Worm (Caenorhabditis elegans): ENCODE measurements around the gene srz-23.

Gene srz-23

ce11 chrIV:3491477-3491876 lies 38.1 kb downstream of the srz-23 start, which contains the start of gene srz-78:
TSS of gene srz-78 (plus strand) at chrIV:3491777.
- TF ChIP-seq F13C5.2 (tag; optimal IDR thresholded peaks at IDR 0.05) (no peak), pes-1 (GFP tag; IDR thresholded peaks at IDR 0.05) (no peak), ets-7 (tag; optimal IDR thresholded peaks at IDR 0.05) (no peak), hmbx-1 (tag; optimal IDR thresholded peaks at IDR 0.05) (no peak)

- TF ChIP-seq hnd-1 (tag; optimal IDR thresholded peaks at IDR 0.05) (no peak), hmg-4 (GFP tag; optimal IDR thresholded peaks at IDR 0.05) (no peak), tbx-11 (GFP tag; IDR thresholded peaks at IDR 0.05) (no peak), ets-7 (tag; optimal IDR thresholded peaks at IDR 0.05) (no peak), scrt-1 (GFP tag; IDR thresholded peaks at IDR 0.05) (no peak), tbx-37 (GFP tag; conservative IDR thresholded peaks at IDR 0.05) (no peak), tra-4 (tag; optimal IDR thresholded peaks at IDR 0.05) (no peak), ama-1 (optimal IDR thresholded peaks at IDR 0.05) (no peak), pes-1 (GFP tag; IDR thresholded peaks at IDR 0.05) (no peak), flt-1 (GFP tag; IDR thresholded peaks at IDR 0.05) (no peak), sea-1 (GFP tag; conservative IDR thresholded peaks at IDR 0.05) (no peak), B0310.2 (tag; optimal IDR thresholded peaks at IDR 0.05) (no peak), ceh-36 (tag; optimal IDR thresholded peaks at IDR 0.05) (no peak), ceh-13 (GFP tag; optimal IDR thresholded peaks at IDR 0.05) (no peak), hmbx-1 (tag; optimal IDR thresholded peaks at IDR 0.05) (no peak), F13C5.2 (tag; optimal IDR thresholded peaks at IDR 0.05) (no peak), aly-1 (tag; optimal IDR thresholded peaks at IDR 0.05) (no peak)
These were observed 39.9 kb downstream of the srz-23 start, which contains the start of gene srz-79 for ce11 chrIV:3493310-3493709. TSS of gene srz-79 (plus strand) at chrIV:3493610.

- no peak for TF ChIP-seq scrt-1 (GFP tag; IDR thresholded peaks at IDR 0.05)
- no peak for TF ChIP-seq tra-4 (tag; optimal IDR thresholded peaks at IDR 0.05)
- no peak for TF ChIP-seq aly-1 (tag; optimal IDR thresholded peaks at IDR 0.05)
- no peak for TF ChIP-seq ets-7 (tag; optimal IDR thresholded peaks at IDR 0.05)
- no peak for TF ChIP-seq ceh-13 (GFP tag; optimal IDR thresholded peaks at IDR 0.05)
- no peak for TF ChIP-seq ceh-36 (tag; optimal IDR thresholded peaks at IDR 0.05)
- TF ChIP-seq tbx-11 (GFP tag; IDR thresholded peaks at IDR 0.05), result no peak
- TF ChIP-seq hmbx-1 (tag; optimal IDR thresholded peaks at IDR 0.05), result no peak
These were observed 43.0 kb downstream of the srz-23 start, which contains the start of gene C09G12.17 for ce11 chrIV:3496358-3496757. TSS of gene C09G12.17 (minus strand) at chrIV:3496458.

ce11 chrIV:3497909-3498308 lies 44.5 kb downstream of the srz-23 start, which contains the start of gene ceh-53:
TSS of gene ceh-53 (plus strand) at chrIV:3498209.
- TF ChIP-seq hnd-1 (tag; optimal IDR thresholded peaks at IDR 0.05), result no peak
- no peak for TF ChIP-seq hmbx-1 (tag; optimal IDR thresholded peaks at IDR 0.05)
- TF ChIP-seq flt-1 (GFP tag; IDR thresholded peaks at IDR 0.05), result no peak
- TF ChIP-seq pes-1 (GFP tag; IDR thresholded peaks at IDR 0.05), result no peak
- TF ChIP-seq ama-1 (optimal IDR thresholded peaks at IDR 0.05), result no peak
- TF ChIP-seq tra-4 (tag; optimal IDR thresholded peaks at IDR 0.05), result no peak
- no peak for TF ChIP-seq hmg-4 (GFP tag; optimal IDR thresholded peaks at IDR 0.05)
- no peak for TF ChIP-seq ceh-13 (GFP tag; optimal IDR thresholded peaks at IDR 0.05)
- no peak for TF ChIP-seq ceh-36 (tag; optimal IDR thresholded peaks at IDR 0.05)
- no peak for TF ChIP-seq tbx-11 (GFP tag; IDR thresholded peaks at IDR 0.05)
- TF ChIP-seq B0310.2 (tag; optimal IDR thresholded peaks at IDR 0.05), result no peak
- TF ChIP-seq tbx-37 (GFP tag; conservative IDR thresholded peaks at IDR 0.05), result no peak
- no peak for TF ChIP-seq sea-1 (GFP tag; conservative IDR thresholded peaks at IDR 0.05)
- TF ChIP-seq F13C5.2 (tag; optimal IDR thresholded peaks at IDR 0.05), result no peak
- no peak for TF ChIP-seq scrt-1 (GFP tag; IDR thresholded peaks at IDR 0.05)
- no peak for TF ChIP-seq aly-1 (tag; optimal IDR thresholded peaks at IDR 0.05)

- no peak for TF ChIP-seq aly-1 (tag; optimal IDR thresholded peaks at IDR 0.05)
- no peak for TF ChIP-seq ama-1 (optimal IDR thresholded peaks at IDR 0.05)
- no peak for TF ChIP-seq ceh-36 (tag; optimal IDR thresholded peaks at IDR 0.05)
- no peak for TF ChIP-seq sea-1 (GFP tag; conservative IDR thresholded peaks at IDR 0.05)
- TF ChIP-seq scrt-1 (GFP tag; IDR thresholded peaks at IDR 0.05), result no peak
- no peak for TF ChIP-seq tra-4 (tag; optimal IDR thresholded peaks at IDR 0.05)
- TF ChIP-seq hmg-4 (GFP tag; optimal IDR thresholded peaks at IDR 0.05), result no peak
- TF ChIP-seq hmbx-1 (tag; optimal IDR thresholded peaks at IDR 0.05), result no peak
- TF ChIP-seq tbx-11 (GFP tag; IDR thresholded peaks at IDR 0.05), result no peak
- TF ChIP-seq flt-1 (GFP tag; IDR thresholded peaks at IDR 0.05), result no peak
These were observed 48.8 kb downstream of the srz-23 start for ce11 chrIV:3501981-3502736.

- no peak for TF ChIP-seq hmg-4 (GFP tag; optimal IDR thresholded peaks at IDR 0.05)
- TF ChIP-seq B0310.2 (tag; optimal IDR thresholded peaks at IDR 0.05), result no peak
- TF ChIP-seq ama-1 (optimal IDR thresholded peaks at IDR 0.05), result no peak
- TF ChIP-seq aly-1 (tag; optimal IDR thresholded peaks at IDR 0.05), result no peak
- no peak for TF ChIP-seq F13C5.2 (tag; optimal IDR thresholded peaks at IDR 0.05)
- no peak for TF ChIP-seq ets-7 (tag; optimal IDR thresholded peaks at IDR 0.05)
- TF ChIP-seq scrt-1 (GFP tag; IDR thresholded peaks at IDR 0.05), result no peak
- no peak for TF ChIP-seq flt-1 (GFP tag; IDR thresholded peaks at IDR 0.05)
- no peak for TF ChIP-seq pes-1 (GFP tag; IDR thresholded peaks at IDR 0.05)
- no peak for TF ChIP-seq ceh-36 (tag; optimal IDR thresholded peaks at IDR 0.05)
These were observed 50.7 kb downstream of the srz-23 start, which contains the start of gene srz-83 for ce11 chrIV:3504144-3504543. TSS of gene srz-83 (plus strand) at chrIV:3504444.

Data from whole organism, early embryonic.